Worm (Caenorhabditis elegans) whole organism, L4 larva: ENCODE results near the gene srm-3.

Experiments
- F37D6.2 ChIP-seq: sonication (generic microtip); optimal IDR thresholded peaks from 2 replicates; lab custom pipeline; 2016; ENCODE audit warnings: mild to moderate bottlenecking, missing genetic modification characterization, missing compliant biosample characterization
- F44E2.7 ChIP-seq: fragments of 200-800 bp; sonication (Bioruptor generic); IDR thresholded peaks from 2 replicates; pipeline ENCODE4 v2.1.2; 2022; ENCODE audit warnings: missing genetic modification characterization, missing compliant biosample characterization
- T20F7.1 ChIP-seq: fragments of 200-800 bp; sonication (Bioruptor generic); optimal IDR thresholded peaks from 2 replicates; lab custom pipeline; 2018; ENCODE audit warnings: mild to moderate bottlenecking, missing genetic modification characterization, missing compliant biosample characterization
- Y105C5A.15 ChIP-seq: fragments of 200-800 bp; sonication (Bioruptor generic); IDR thresholded peaks from 2 replicates; pipeline ENCODE4 v1.3.6; 2022; ENCODE audit warnings: missing genetic modification characterization, missing compliant biosample characterization
- ZK337.2 ChIP-seq: fragments of 200-800 bp; sonication (Bioruptor generic); IDR thresholded peaks from 2 replicates; pipeline ENCODE4 v1.3.6; 2022; ENCODE audit warnings: missing genetic modification reagents, missing genetic modification characterization, missing compliant biosample characterization
- aha-1 ChIP-seq: fragments of 150-350 bp; peaks from one replicate; lab custom pipeline; 2014; ENCODE audit warnings: missing biosample characterization, missing genetic modification characterization
- aly-2 ChIP-seq: sonication (generic microtip); optimal IDR thresholded peaks from 2 replicates; lab custom pipeline; 2018; ENCODE audit warnings: missing biosample characterization, missing genetic modification characterization
- attf-4 ChIP-seq: sonication (generic microtip); optimal IDR thresholded peaks from 3 replicates; lab custom pipeline; 2017; ENCODE audit warnings: missing biosample characterization, missing genetic modification characterization
- ceh-28 ChIP-seq: fragments of 150-350 bp; optimal IDR thresholded peaks from 2 replicates; lab custom pipeline; 2014; ENCODE audit warnings: missing biosample characterization, missing genetic modification reagents, missing genetic modification characterization
- ceh-32 ChIP-seq: sonication (generic microtip); optimal IDR thresholded peaks from 2 replicates; lab custom pipeline; 2016; ENCODE audit warnings: mild to moderate bottlenecking, missing genetic modification characterization, missing compliant biosample characterization; ENCODE audit not compliant: poor library complexity
- ces-1 ChIP-seq: fragments of 150-350 bp; sonication (generic microtip); optimal IDR thresholded peaks from 4 replicates; lab custom pipeline; 2014; ENCODE audit warnings: missing biosample characterization, missing genetic modification reagents, missing genetic modification characterization
- daf-12 ChIP-seq: fragments of 150-350 bp; optimal IDR thresholded peaks from 2 replicates; lab custom pipeline; 2014; ENCODE audit warnings: missing biosample characterization, missing genetic modification reagents, missing genetic modification characterization
- daf-16 ChIP-seq, 3 experiments: sonication (generic microtip); optimal IDR thresholded peaks; 2 replicates each; lab custom pipeline; 2016 to 2017; ENCODE audit warnings: missing genetic modification characterization in 3 of 3, missing genetic modification reagents in 3 of 3, mild to moderate bottlenecking in 2 of 3, missing compliant biosample characterization in 2 of 3, missing biosample characterization in 1 of 3, moderate library complexity in 1 of 3
- dmd-6 ChIP-seq: fragments of 200-800 bp; sonication (Bioruptor generic); IDR thresholded peaks from 2 replicates; pipeline ENCODE4 v1.3.6; 2022; ENCODE audit warnings: missing genetic modification reagents, missing genetic modification characterization, missing compliant biosample characterization
- dmd-9 ChIP-seq: fragments of 200-800 bp; sonication (Bioruptor generic); IDR thresholded peaks from 2 replicates; pipeline ENCODE4 v1.3.6; 2022; ENCODE audit warnings: missing genetic modification reagents, missing genetic modification characterization, missing compliant biosample characterization
- duxl-1 ChIP-seq: sonication (generic microtip); optimal IDR thresholded peaks from 2 replicates; lab custom pipeline; 2016; ENCODE audit warnings: mild to moderate bottlenecking, missing genetic modification characterization, moderate library complexity, missing compliant biosample characterization; ENCODE audit not compliant: poor library complexity
- dve-1 ChIP-seq: sonication (generic microtip); optimal IDR thresholded peaks from 2 replicates; lab custom pipeline; 2017; ENCODE audit warnings: antibody characterized with exemption, mild to moderate bottlenecking, missing genetic modification characterization, missing compliant biosample characterization; ENCODE audit not compliant: insufficient read depth
- egl-27 ChIP-seq: sonication (generic microtip); optimal IDR thresholded peaks from 3 replicates; lab custom pipeline; 2017; ENCODE audit warnings: missing biosample characterization, missing genetic modification reagents, missing genetic modification characterization
- egl-43 ChIP-seq: fragments of 200-800 bp; sonication (Bioruptor generic); IDR thresholded peaks from 2 replicates; pipeline ENCODE4 v1.3.6; 2022; ENCODE audit warnings: missing genetic modification reagents, missing genetic modification characterization, missing compliant biosample characterization
- fos-1 ChIP-seq: fragments of 150-350 bp; optimal IDR thresholded peaks from 2 replicates; lab custom pipeline; 2014; ENCODE audit warnings: missing biosample characterization, missing genetic modification characterization
- hif-1 ChIP-seq, 2 experiments: sonication (generic microtip); optimal IDR thresholded peaks; 2 replicates each; lab custom pipeline; 2016 to 2017; ENCODE audit warnings: missing compliant biosample characterization in 2 of 2, missing genetic modification characterization in 2 of 2, missing genetic modification reagents in 2 of 2, missing genotype in 2 of 2, mild to moderate bottlenecking in 1 of 2
- jun-1 ChIP-seq: fragments of 150-350 bp; optimal IDR thresholded peaks from 2 replicates; lab custom pipeline; 2014; ENCODE audit warnings: missing biosample characterization, missing genetic modification reagents, missing genetic modification characterization
- lin-1 ChIP-seq: fragments of 200-800 bp; sonication (Bioruptor generic); IDR thresholded peaks from 2 replicates; pipeline ENCODE4 v1.3.6; 2022; ENCODE audit warnings: missing genetic modification reagents, missing genetic modification characterization, missing compliant biosample characterization
- lin-15B ChIP-seq: fragments of 150-350 bp; sonication (generic microtip); optimal IDR thresholded peaks from 3 replicates; lab custom pipeline; 2014; ENCODE audit warnings: missing biosample characterization, missing genetic modification characterization
- lsy-2 ChIP-seq, 2 experiments: fragments of 150-350 bp in 1 of 2; sonication (generic microtip) in 1 of 2; optimal IDR thresholded peaks; 2 replicates each; lab custom pipeline; 2014 to 2017; ENCODE audit warnings: missing biosample characterization in 2 of 2, missing genetic modification characterization in 2 of 2
- madf-9 ChIP-seq: fragments of 200-800 bp; sonication (Bioruptor generic); conservative IDR thresholded peaks from 2 replicates; pipeline ENCODE4 v1.3.6; 2022; ENCODE audit warnings: missing genetic modification reagents, missing genetic modification characterization, missing compliant biosample characterization
- mdl-1 ChIP-seq, 2 experiments: fragments of 150-350 bp in 1 of 2; sonication (generic microtip) in 1 of 2; optimal IDR thresholded peaks; 2 replicates each; lab custom pipeline; 2014 to 2017; ENCODE audit warnings: missing biosample characterization in 2 of 2, missing genetic modification characterization in 2 of 2
- mes-2 ChIP-seq: sonication (generic microtip); optimal IDR thresholded peaks from 2 replicates; lab custom pipeline; 2016; ENCODE audit warnings: missing genotype, mild to moderate bottlenecking, missing genetic modification characterization, missing compliant biosample characterization; ENCODE audit not compliant: poor library complexity, severe bottlenecking
- nhr-10 ChIP-seq: fragments of 150-350 bp; optimal IDR thresholded peaks from 2 replicates; lab custom pipeline; 2014; ENCODE audit warnings: missing biosample characterization, missing genetic modification characterization
- nhr-11 ChIP-seq: fragments of 150-350 bp; optimal IDR thresholded peaks from 2 replicates; lab custom pipeline; 2014; ENCODE audit warnings: missing biosample characterization, missing genetic modification characterization
- nhr-111 ChIP-seq: fragments of 200-800 bp; sonication (Bioruptor generic); optimal IDR thresholded peaks from 2 replicates; lab custom pipeline; 2018; ENCODE audit warnings: mild to moderate bottlenecking, missing genetic modification characterization, missing compliant biosample characterization
- nhr-28 ChIP-seq: fragments of 150-350 bp; optimal IDR thresholded peaks from 2 replicates; lab custom pipeline; 2014; ENCODE audit warnings: missing biosample characterization, missing genetic modification characterization
- nhr-42 ChIP-seq: fragments of 200-800 bp; sonication (Bioruptor generic); IDR thresholded peaks from 2 replicates; pipeline ENCODE4 v1.3.6; 2022; ENCODE audit warnings: missing genetic modification characterization, missing compliant biosample characterization
- nhr-48 ChIP-seq: sonication (generic microtip); optimal IDR thresholded peaks from 2 replicates; lab custom pipeline; 2016; ENCODE audit warnings: mild to moderate bottlenecking, missing genetic modification characterization, missing compliant biosample characterization
- nhr-6 ChIP-seq: fragments of 150-350 bp; optimal IDR thresholded peaks from 2 replicates; lab custom pipeline; 2014; ENCODE audit warnings: missing biosample characterization, missing genetic modification characterization
- nhr-76 ChIP-seq: fragments of 150-350 bp; optimal IDR thresholded peaks from 2 replicates; lab custom pipeline; 2014; ENCODE audit warnings: missing biosample characterization, missing genetic modification characterization
- nhr-77 ChIP-seq: fragments of 150-350 bp; optimal IDR thresholded peaks from 2 replicates; lab custom pipeline; 2014; ENCODE audit warnings: missing biosample characterization, missing genetic modification characterization
- pha-4 ChIP-seq, 2 experiments: fragments of 150-350 bp in 1 of 2; fragments of 200-800 bp in 1 of 2; sonication (Bioruptor generic) in 1 of 2; IDR thresholded peaks in 1 of 2; optimal IDR thresholded peaks in 1 of 2; 2 replicates each; pipeline versions ENCODE4 v1.3.6 to Lab custom; 2014 to 2022; ENCODE audit warnings: missing genetic modification characterization in 2 of 2, missing genetic modification reagents in 2 of 2, missing biosample characterization in 1 of 2, missing compliant biosample characterization in 1 of 2
- rbr-2 ChIP-seq: sonication (generic microtip); optimal IDR thresholded peaks from 2 replicates; lab custom pipeline; 2016; ENCODE audit warnings: missing genotype, missing genetic modification characterization, missing compliant biosample characterization
- set-16 ChIP-seq: fragments of 200-800 bp; sonication (Bioruptor generic); IDR thresholded peaks from 2 replicates; pipeline ENCODE4 v1.3.6; 2022; ENCODE audit warnings: missing genetic modification reagents, missing genetic modification characterization, missing compliant biosample characterization
- skn-1 ChIP-seq: fragments of 150-350 bp; optimal IDR thresholded peaks from 2 replicates; lab custom pipeline; 2014; ENCODE audit warnings: missing biosample characterization, missing genetic modification characterization
- snpc-4 ChIP-seq: fragments of 150-350 bp; optimal IDR thresholded peaks from 2 replicates; lab custom pipeline; 2014; ENCODE audit warnings: missing biosample characterization, missing genetic modification characterization
- spr-1 ChIP-seq: sonication (generic microtip); optimal IDR thresholded peaks from 2 replicates; lab custom pipeline; 2016; ENCODE audit warnings: mild to moderate bottlenecking, missing genetic modification characterization, missing compliant biosample characterization
- spr-3 ChIP-seq: fragments of 200-800 bp; sonication (Bioruptor generic); optimal IDR thresholded peaks from 2 replicates; lab custom pipeline; 2018; ENCODE audit warnings: mild to moderate bottlenecking, missing genetic modification characterization, missing compliant biosample characterization
- tra-1 ChIP-seq: fragments of 200-800 bp; sonication (Bioruptor generic); IDR thresholded peaks from 2 replicates; pipeline ENCODE4 v1.3.6; 2022; ENCODE audit warnings: missing genetic modification reagents, missing genetic modification characterization, missing compliant biosample characterization
- unc-39 ChIP-seq: sonication (generic microtip); optimal IDR thresholded peaks from 2 replicates; lab custom pipeline; 2017; ENCODE audit warnings: missing biosample characterization, missing genetic modification characterization
- unc-62 ChIP-seq, 3 experiments: fragments of 150-350 bp in 1 of 3; sonication (generic microtip); optimal IDR thresholded peaks in 2 of 3; peaks in 1 of 3; 1 replicate in 1 of 3; 2 replicates in 2 of 3; lab custom pipeline; 2014 to 2017; ENCODE audit warnings: missing biosample characterization in 3 of 3, missing genetic modification characterization in 3 of 3, missing genetic modification reagents in 3 of 3, missing genotype in 1 of 3
- vab-7 ChIP-seq: fragments of 200-800 bp; sonication (Bioruptor generic); IDR thresholded peaks from 2 replicates; pipeline ENCODE4 v1.3.6; 2022; ENCODE audit warnings: missing genetic modification reagents, missing genetic modification characterization, missing compliant biosample characterization
- zfp-2 ChIP-seq: sonication (generic microtip); optimal IDR thresholded peaks from 2 replicates; lab custom pipeline; 2016; ENCODE audit warnings: mild to moderate bottlenecking, missing genetic modification characterization, missing compliant biosample characterization

Gene srm-3

ce11 chrIV:9677226-9677992 lies 28.6 kb downstream of the srm-3 start (continued):
- TF ChIP-seq rbr-2 (tag; lab: Kevin White, UChicago): peak; percentile 67
- TF ChIP-seq Y105C5A.15 (GFP tag; lab: Robert Waterston, UW): no peak
- no peak for TF ChIP-seq madf-9 (GFP tag; lab: Robert Waterston, UW)
- TF ChIP-seq zfp-2 (tag; lab: Kevin White, UChicago): no peak
- TF ChIP-seq nhr-76 (tag; lab: Kevin White, UChicago): no peak
- peak; percentile 78 for TF ChIP-seq nhr-77 (tag; lab: Kevin White, UChicago)
- peak; percentile 17 for TF ChIP-seq spr-1
- TF ChIP-seq snpc-4 (tag; lab: Kevin White, UChicago): no peak
- TF ChIP-seq nhr-48 (tag; lab: Kevin White, UChicago): peak; percentile 85
- peak; percentile 39 for TF ChIP-seq lin-1
- no peak for TF ChIP-seq ceh-28
- no peak for TF ChIP-seq nhr-10
- no peak for TF ChIP-seq aly-2 (tag; lab: Kevin White, UChicago)
- TF ChIP-seq ZK337.2: no peak
- no peak for TF ChIP-seq pha-4 (GFP tag; IDR thresholded peaks at IDR 0.05; lab: Robert Waterston, UW)
- TF ChIP-seq pha-4 (tag; optimal IDR thresholded peaks at IDR 0.05; lab: Kevin White, UChicago): peak; percentile 26
- TF ChIP-seq skn-1 (tag; lab: Kevin White, UChicago): no peak
- TF ChIP-seq F44E2.7: no peak
- peak; percentile 9 to 84 for TF ChIP-seq lsy-2 (tag; optimal IDR thresholded peaks at IDR 0.05; lab: Kevin White, UChicago)
- TF ChIP-seq vab-7 (GFP tag; lab: Robert Waterston, UW): no peak
- TF ChIP-seq aha-1 (tag; lab: Kevin White, UChicago): no peak
- TF ChIP-seq mes-2 (tag; lab: Kevin White, UChicago): peak; percentile 41
- no peak for TF ChIP-seq attf-4
- TF ChIP-seq duxl-1 (tag; lab: Kevin White, UChicago): no peak
- TF ChIP-seq set-16: no peak
- TF ChIP-seq ces-1 (GFP tag; lab: Kevin White, UChicago): peak; percentile 81
- TF ChIP-seq egl-43: no peak
- TF ChIP-seq nhr-28 (tag; lab: Kevin White, UChicago): peak; percentile 89
- no peak for TF ChIP-seq dmd-9 (GFP tag; lab: Robert Waterston, UW)
- no peak for TF ChIP-seq spr-3 (GFP tag; lab: Kevin White, UChicago)
- TF ChIP-seq nhr-42 (GFP tag; lab: Robert Waterston, UW): no peak
- TF ChIP-seq nhr-111 (GFP tag; lab: Kevin White, UChicago): no peak
- peak; percentile 74 for TF ChIP-seq dve-1 (tag; lab: Kevin White, UChicago)
- TF ChIP-seq unc-39: no peak
- no peak for TF ChIP-seq unc-62 (GFP tag; optimal IDR thresholded peaks at IDR 0.05 in 1 of 2; lab: Kevin White, UChicago)
- no peak for TF ChIP-seq unc-62 (tag; optimal IDR thresholded peaks at IDR 0.05; lab: Kevin White, UChicago)
- peak; percentile 92 for TF ChIP-seq dmd-6 (GFP tag; lab: Robert Waterston, UW)
- peak; percentile 54 for TF ChIP-seq T20F7.1
- TF ChIP-seq jun-1: no peak
- no peak for TF ChIP-seq nhr-6
- TF ChIP-seq mdl-1 (tag; optimal IDR thresholded peaks at IDR 0.05; lab: Kevin White, UChicago): peak; percentile 94 to 99
- no peak for TF ChIP-seq lin-15B (tag; lab: Kevin White, UChicago)
- no peak for TF ChIP-seq fos-1 (tag; lab: Kevin White, UChicago)
- no peak for TF ChIP-seq ceh-32 (tag; lab: Kevin White, UChicago)
- no peak for TF ChIP-seq egl-27 (tag; lab: Kevin White, UChicago)
- peak; percentile 69 for TF ChIP-seq tra-1 (GFP tag; lab: Robert Waterston, UW)
- TF ChIP-seq F37D6.2 (tag; lab: Kevin White, UChicago): no peak
- TF ChIP-seq daf-12 (tag; lab: Kevin White, UChicago): no peak
- TF ChIP-seq nhr-11 (tag; lab: Kevin White, UChicago): peak; percentile 62
- TF ChIP-seq daf-16 (GFP tag; optimal IDR thresholded peaks at IDR 0.05; lab: Kevin White, UChicago): peak in 1 of 2 experiments; percentile 46
- TF ChIP-seq daf-16 (tag; optimal IDR thresholded peaks at IDR 0.05; lab: Kevin White, UChicago): peak; percentile 76
- TF ChIP-seq hif-1 (tag; optimal IDR thresholded peaks at IDR 0.05; lab: Kevin White, UChicago): peak in 1 of 2 experiments; percentile 81
